Worm (Caenorhabditis elegans) whole organism, L2 larva: ENCODE results near the gene srg-22.

ENCODE experiments used
- aly-2 ChIP-seq: fragments of 150-350 bp; optimal IDR thresholded peaks from 2 replicates; lab custom pipeline; 2014; ENCODE audit warnings: missing biosample characterization, missing genetic modification characterization
- ceh-16 ChIP-seq: fragments of 150-350 bp; optimal IDR thresholded peaks from 2 replicates; lab custom pipeline; 2014; ENCODE audit warnings: missing biosample characterization, missing genetic modification characterization
- egl-27 ChIP-seq: sonication (generic microtip); optimal IDR thresholded peaks from 3 replicates; lab custom pipeline; 2017; ENCODE audit warnings: missing biosample characterization, missing genetic modification reagents, missing genetic modification characterization
- elt-3 ChIP-seq: sonication (generic microtip); optimal IDR thresholded peaks from 2 replicates; lab custom pipeline; 2017; ENCODE audit warnings: missing biosample characterization, missing genetic modification characterization
- sma-3 ChIP-seq: sonication (generic microtip); optimal IDR thresholded peaks from 2 replicates; lab custom pipeline; 2016; ENCODE audit warnings: missing genetic modification reagents, missing genetic modification characterization, missing compliant biosample characterization

DNA sequence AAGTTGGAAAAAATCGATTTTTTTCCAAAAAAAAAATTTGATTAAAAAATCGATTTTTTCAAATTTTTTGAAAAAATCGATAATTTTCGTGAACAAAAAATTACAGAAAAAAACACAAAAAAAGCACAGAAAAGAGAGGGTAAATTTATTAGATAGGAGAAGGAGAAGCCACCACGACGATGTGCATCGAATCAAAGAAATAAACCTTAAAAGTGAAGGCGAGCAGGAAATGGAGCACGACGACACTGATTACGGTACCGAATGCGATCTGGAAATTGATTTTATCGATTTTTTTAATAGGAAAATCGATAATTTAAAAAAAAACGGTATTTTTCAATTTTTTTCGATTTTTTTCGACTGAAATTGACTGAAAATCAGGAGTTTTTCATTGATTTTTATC, 28.2 kb downstream of the srg-22 start:
- TF ChIP-seq aly-2 (tag; lab: Kevin White, UChicago) = no peak
- TF ChIP-seq ceh-16 (tag; lab: Kevin White, UChicago) = no peak
- TF ChIP-seq sma-3 (GFP tag; lab: Kevin White, UChicago) = no peak
- TF ChIP-seq elt-3 (tag; lab: Kevin White, UChicago) = no peak
- TF ChIP-seq egl-27 (tag; lab: Kevin White, UChicago) = no peak
